Worm (Caenorhabditis elegans) whole organism, L4/young adult: Measurements from ENCODE around the gene sre-35.

Source experiments
- W03F9.2 ChIP-seq: fragments of 150-350 bp; optimal IDR thresholded peaks from 2 replicates; lab custom pipeline; 2014; ENCODE audit warnings: missing biosample characterization, missing genetic modification characterization
- dao-5 ChIP-seq: sonication (generic microtip); optimal IDR thresholded peaks from 2 replicates; lab custom pipeline; 2016; ENCODE audit warnings: missing genotype, missing genetic modification characterization, moderate library complexity, missing compliant biosample characterization
- him-1 ChIP-seq: sonication (generic microtip); optimal IDR thresholded peaks from 2 replicates; lab custom pipeline; 2016; ENCODE audit warnings: missing genotype, missing genetic modification reagents, missing genetic modification characterization, missing compliant biosample characterization

ce11 chrII:12429743-12430142, 22.9 kb downstream of the sre-35 start, which contains the start of gene Y57A10C.8:
- TF ChIP-seq dao-5 = no peak
- no peak for TF ChIP-seq him-1 (tag; lab: Kevin White, UChicago)
- TF ChIP-seq W03F9.2 = no peak
